Fruit fly (Drosophila melanogaster) whole organism, embryonic: ENCODE data around the gene TotM.

Source experiments
- Abd-B ChIP-seq: fragments of 200-800 bp; sonication (Bioruptor generic); optimal IDR thresholded peaks from 2 replicates; lab custom pipeline; 2018; ENCODE audit warnings: missing biosample characterization, mild to moderate bottlenecking, missing genetic modification characterization, moderate library complexity
- Chrac-16 ChIP-seq: fragments of 200-800 bp; sonication (Bioruptor generic); optimal IDR thresholded peaks from 3 replicates; lab custom pipeline; 2016; ENCODE audit warnings: missing biosample characterization, missing genetic modification characterization
- CrebB ChIP-seq: fragments of 200-800 bp; sonication (Bioruptor generic); optimal IDR thresholded peaks from 3 replicates; lab custom pipeline; 2018; ENCODE audit warnings: missing biosample characterization, mild to moderate bottlenecking, missing genetic modification characterization
- odd ChIP-seq: fragments of 200-800 bp; sonication (Bioruptor generic); optimal IDR thresholded peaks from 2 replicates; lab custom pipeline; 2017; ENCODE audit warnings: missing biosample characterization, mild to moderate bottlenecking, missing genetic modification characterization
- tio ChIP-seq: fragments of 200-800 bp; sonication (Bioruptor generic); optimal IDR thresholded peaks from 2 replicates; lab custom pipeline; 2017; ENCODE audit warnings: missing biosample characterization, missing genetic modification characterization, inconsistent platforms
- tna ChIP-seq: fragments of 200-800 bp; sonication (Bioruptor generic); IDR thresholded peaks from 2 replicates; pipeline ENCODE4 v1.3.6; 2022; ENCODE audit warnings: missing biosample characterization, missing genetic modification characterization; ENCODE audit not compliant: partially characterized antibody

DNA sequence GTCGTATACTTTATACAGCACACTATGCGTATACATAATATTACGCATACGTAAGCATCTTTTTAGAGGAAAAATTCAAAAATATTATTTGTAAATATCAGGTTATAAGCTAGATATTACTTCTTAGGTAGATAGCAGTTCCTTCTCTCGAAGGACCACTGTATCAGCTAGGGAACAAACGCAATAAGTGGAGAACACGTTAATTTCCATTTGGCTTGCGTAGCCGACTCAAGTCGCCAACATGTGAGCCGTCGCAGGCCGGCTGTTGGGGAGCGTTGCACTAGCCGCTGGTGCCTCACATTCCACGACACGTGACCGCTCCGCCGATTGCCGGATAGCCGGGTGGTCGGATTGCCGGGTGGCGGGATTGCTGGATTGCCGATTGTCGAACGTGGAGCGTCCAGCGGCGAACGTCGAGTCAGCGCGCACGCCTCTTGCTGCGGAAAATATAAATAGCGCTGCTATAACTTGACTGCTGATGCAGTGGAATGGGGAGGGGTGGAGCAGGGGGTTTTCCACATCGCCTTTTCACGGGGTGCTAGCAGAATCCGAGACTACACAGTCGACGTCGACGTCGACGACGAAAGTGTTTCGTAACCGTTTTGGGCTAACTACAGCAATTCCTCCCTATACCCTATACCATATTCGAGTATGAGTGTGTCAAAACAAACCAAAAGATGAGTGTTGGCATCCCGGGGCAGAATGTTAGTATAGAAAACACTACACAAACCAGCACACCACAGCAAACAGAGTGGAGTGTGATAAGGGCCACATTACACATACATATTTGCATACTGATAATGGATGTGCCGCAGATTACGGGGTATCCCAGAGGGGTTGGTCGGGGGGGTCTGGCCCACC, 26.4 kb upstream of the TotM start:
- TF ChIP-seq odd (GFP tag; lab: Kevin White, UChicago) (no peak), Chrac-16 (GFP tag; lab: Kevin White, UChicago) (no peak), tna (GFP tag; lab: Robert Waterston, UW) (no peak), CrebB (tag; lab: Kevin White, UChicago) (no peak), Abd-B (GFP tag; lab: Kevin White, UChicago) (no peak), tio (GFP tag; lab: Kevin White, UChicago) (no peak)
